Fruit fly (Drosophila melanogaster): Measurements from ENCODE around the gene rdgC.

The rdgC gene

dm6 chr3L:20295095-20295494, 47.2 kb downstream of the rdgC start, which contains the start of gene gogo (continued):
- TF ChIP-seq Bgb (GFP tag; IDR thresholded peaks at IDR 0.05; ENCODE audit: partially characterized antibody) (peak; percentile 38; the same call in 1 of the 2 replicates), phol (tag; optimal IDR thresholded peaks at IDR 0.05) (no peak), lab (GFP tag; optimal IDR thresholded peaks at IDR 0.05) (no peak), Spps (tag; optimal IDR thresholded peaks at IDR 0.05) (no peak), repo (GFP tag; optimal IDR thresholded peaks at IDR 0.05) (no peak), Jarid2 (GFP tag; optimal IDR thresholded peaks at IDR 0.05) (peak; percentile 60), NC2β (GFP tag; optimal IDR thresholded peaks at IDR 0.05) (no peak), CG2129 (GFP tag; IDR thresholded peaks at IDR 0.05; ENCODE audit: partially characterized antibody) (no peak), CG42726 (GFP tag; IDR thresholded peaks at IDR 0.05; ENCODE audit: partially characterized antibody) (no peak), nerfin-1 (tag; optimal IDR thresholded peaks at IDR 0.05) (peak; percentile 10), Trl (optimal IDR thresholded peaks at IDR 0.05) (peak; percentile 46 to 65), Trl (GFP tag; optimal IDR thresholded peaks at IDR 0.05) (no peak), ems (GFP tag; optimal IDR thresholded peaks at IDR 0.05) (no peak), hth (optimal IDR thresholded peaks at IDR 0.05) (no peak), ewg (GFP tag; optimal IDR thresholded peaks at IDR 0.05) (peak; percentile 87)

- TF ChIP-seq cg (GFP tag; optimal IDR thresholded peaks at IDR 0.05): no peak
- TF ChIP-seq Blimp-1 (GFP tag; optimal IDR thresholded peaks at IDR 0.05): no peak
- TF ChIP-seq unc-4 (GFP tag; IDR thresholded peaks at IDR 0.05; ENCODE audit: partially characterized antibody): peak; percentile 74; the same call in 1 of the 2 replicates
- TF ChIP-seq CG33557 (GFP tag; optimal IDR thresholded peaks at IDR 0.05): no peak
- TF ChIP-seq scrt (GFP tag; optimal IDR thresholded peaks at IDR 0.05): no peak
- no peak for TF ChIP-seq gcm2 (GFP tag; optimal IDR thresholded peaks at IDR 0.05)
- TF ChIP-seq HLH4C (GFP tag; IDR thresholded peaks at IDR 0.05; ENCODE audit: partially characterized antibody): peak; percentile 78
- peak; percentile 7 for TF ChIP-seq Myb (GFP tag; optimal IDR thresholded peaks at IDR 0.05)
- no peak for TF ChIP-seq CoRest (tag; optimal IDR thresholded peaks at IDR 0.05)
- TF ChIP-seq Hey (tag; optimal IDR thresholded peaks at IDR 0.05): no peak
- no peak for TF ChIP-seq ash1 (GFP tag; optimal IDR thresholded peaks at IDR 0.05)
- TF ChIP-seq fd3F (GFP tag; optimal IDR thresholded peaks at IDR 0.05): no peak
- peak; percentile 81 for TF ChIP-seq Dref (GFP tag; IDR thresholded peaks at IDR 0.05)
- no peak for TF ChIP-seq gcm (GFP tag; optimal IDR thresholded peaks at IDR 0.05)
- peak; percentile 77; the same call in 2 of the 3 replicates for TF ChIP-seq Opbp (GFP tag; IDR thresholded peaks at IDR 0.05; ENCODE audit: partially characterized antibody)
- no peak for TF ChIP-seq psq (GFP tag; optimal IDR thresholded peaks at IDR 0.05)
- peak; percentile 61; the same call in 1 of the 3 replicates for TF ChIP-seq vnd (GFP tag; IDR thresholded peaks at IDR 0.05; ENCODE audit: partially characterized antibody)
- peak in 1 of 2 experiments; percentile 20 for TF ChIP-seq tll (GFP tag; optimal IDR thresholded peaks at IDR 0.05)
- TF ChIP-seq CG33213 (GFP tag; optimal IDR thresholded peaks at IDR 0.05): no peak
- no peak for TF ChIP-seq ftz-f1 (GFP tag; optimal IDR thresholded peaks at IDR 0.05)
- TF ChIP-seq CG15479 (GFP tag; optimal IDR thresholded peaks at IDR 0.05): no peak
- TF ChIP-seq Side (GFP tag; optimal IDR thresholded peaks at IDR 0.05): no peak
- TF ChIP-seq Dfd (GFP tag; optimal IDR thresholded peaks at IDR 0.05): no peak
- peak; percentile 85 for TF ChIP-seq bbx (GFP tag; IDR thresholded peaks at IDR 0.05; ENCODE audit: partially characterized antibody)
- no peak for TF ChIP-seq B-H1 (GFP tag; IDR thresholded peaks at IDR 0.05)
- no peak for TF ChIP-seq dysf (GFP tag; IDR thresholded peaks at IDR 0.05)
- TF ChIP-seq CG2202 (tag; optimal IDR thresholded peaks at IDR 0.05): no peak
- TF ChIP-seq CG17568 (GFP tag; optimal IDR thresholded peaks at IDR 0.05): no peak
- no peak for TF ChIP-seq ara (GFP tag; IDR thresholded peaks at IDR 0.05)
- TF ChIP-seq Kr (GFP tag; optimal IDR thresholded peaks at IDR 0.05): no peak
- no peak for TF ChIP-seq gsb (GFP tag; IDR thresholded peaks at IDR 0.05)
- no peak for TF ChIP-seq ind (GFP tag; optimal IDR thresholded peaks at IDR 0.05)
- TF ChIP-seq salm (tag; optimal IDR thresholded peaks at IDR 0.05): no peak
- TF ChIP-seq CG5953 (GFP tag; IDR thresholded peaks at IDR 0.05): no peak
- peak; percentile 47; the same call in 2 of the 3 replicates for TF ChIP-seq zen2 (GFP tag; IDR thresholded peaks at IDR 0.05; ENCODE audit: partially characterized antibody)
These were observed 48.9 kb downstream of the rdgC start, which contains the start of gene FRG1 for dm6 chr3L:20296797-20297196. Gene FRG1 (minus strand): TSS chr3L:20296971.

Data from whole organism, embryonic.